Fruit fly (Drosophila melanogaster) whole organism, embryonic: Measurements from ENCODE around the gene CG14795.

ENCODE experiments used
- Ada2b ChIP-seq: fragments of 200-800 bp; sonication (Bioruptor generic); IDR thresholded peaks from 2 replicates; pipeline ENCODE4 v1.3.6; 2022; ENCODE audit warnings: missing biosample characterization, missing genetic modification characterization
- Asciz ChIP-seq: fragments of 200-800 bp; sonication (Bioruptor generic); optimal IDR thresholded peaks from 2 replicates; lab custom pipeline; 2017; ENCODE audit warnings: missing biosample characterization, mild to moderate bottlenecking, missing genetic modification characterization, missing genetic modification reagents
- CG10274 ChIP-seq: fragments of 200-800 bp; sonication (Bioruptor generic); optimal IDR thresholded peaks from 3 replicates; lab custom pipeline; 2017; ENCODE audit warnings: missing biosample characterization, mild to moderate bottlenecking, missing genetic modification characterization
- CG11398 ChIP-seq: fragments of 200-800 bp; sonication (Bioruptor generic); optimal IDR thresholded peaks from 2 replicates; lab custom pipeline; 2016; ENCODE audit warnings: missing biosample characterization, missing genetic modification characterization
- CG12299 ChIP-seq: fragments of 200-800 bp; sonication (Bioruptor generic); optimal IDR thresholded peaks from 2 replicates; lab custom pipeline; 2018; ENCODE audit warnings: missing biosample characterization, mild to moderate bottlenecking, missing genetic modification characterization
- CG13424 ChIP-seq: fragments of 200-800 bp; sonication (Bioruptor generic); optimal IDR thresholded peaks from 2 replicates; lab custom pipeline; 2019; ENCODE audit warnings: missing biosample characterization, mild to moderate bottlenecking, missing genetic modification characterization, moderate library complexity
- CG16779 ChIP-seq: fragments of 200-800 bp; sonication (Bioruptor generic); IDR thresholded peaks from 2 replicates; pipeline ENCODE4 v1.3.6; 2022; ENCODE audit warnings: missing biosample characterization, missing genetic modification characterization
- CG17802 ChIP-seq: fragments of 200-800 bp; sonication (Bioruptor generic); optimal IDR thresholded peaks from 2 replicates; lab custom pipeline; 2018; ENCODE audit warnings: missing biosample characterization, mild to moderate bottlenecking, missing genetic modification characterization, moderate library complexity
- CG18262 ChIP-seq: fragments of 200-800 bp; optimal IDR thresholded peaks from 3 replicates; lab custom pipeline; 2019; ENCODE audit warnings: missing biosample characterization, mild to moderate bottlenecking, missing genetic modification characterization, moderate library complexity
- CG18619 ChIP-seq: fragments of 200-800 bp; sonication (Bioruptor generic); optimal IDR thresholded peaks from 3 replicates; lab custom pipeline; 2017; ENCODE audit warnings: missing biosample characterization, mild to moderate bottlenecking, missing genetic modification characterization
- CG18764 ChIP-seq: fragments of 200-800 bp; sonication (Bioruptor generic); optimal IDR thresholded peaks from 3 replicates; lab custom pipeline; 2016; ENCODE audit warnings: missing biosample characterization, missing genetic modification characterization
- CG31388 ChIP-seq: fragments of 200-800 bp; sonication (Bioruptor generic); optimal IDR thresholded peaks from 2 replicates; lab custom pipeline; 2016; ENCODE audit warnings: missing biosample characterization, missing genetic modification characterization
- CG3847 ChIP-seq: fragments of 200-800 bp; sonication (Bioruptor generic); IDR thresholded peaks from 2 replicates; pipeline ENCODE4 v1.3.6; 2022; ENCODE audit warnings: missing biosample characterization, missing genetic modification characterization
- CG6272 ChIP-seq: fragments of 200-800 bp; sonication (Bioruptor generic); IDR thresholded peaks from 2 replicates; pipeline ENCODE4 v1.3.6; 2022; ENCODE audit warnings: missing biosample characterization, missing genetic modification characterization
- CG6654 ChIP-seq: fragments of 200-800 bp; sonication (Bioruptor generic); optimal IDR thresholded peaks from 2 replicates; lab custom pipeline; 2017; ENCODE audit warnings: missing biosample characterization, mild to moderate bottlenecking, missing genetic modification characterization
- CG6765 ChIP-seq: fragments of 200-800 bp; sonication (Bioruptor generic); optimal IDR thresholded peaks from 3 replicates; lab custom pipeline; 2017; ENCODE audit warnings: missing biosample characterization, mild to moderate bottlenecking, missing genetic modification characterization
- CG6813 ChIP-seq: fragments of 200-800 bp; sonication (Bioruptor generic); optimal IDR thresholded peaks from 2 replicates; lab custom pipeline; 2017; ENCODE audit warnings: missing biosample characterization, missing genetic modification characterization, mild to moderate bottlenecking, moderate library complexity, missing genetic modification reagents
- CG7556 ChIP-seq: fragments of 200-800 bp; sonication (Bioruptor generic); optimal IDR thresholded peaks from 2 replicates; lab custom pipeline; 2017; ENCODE audit warnings: missing biosample characterization, mild to moderate bottlenecking, missing genetic modification characterization
- Camta ChIP-seq: fragments of 200-800 bp; sonication (Bioruptor generic); optimal IDR thresholded peaks from 2 replicates; lab custom pipeline; 2016; ENCODE audit warnings: missing biosample characterization, missing genetic modification characterization
- Doc2 ChIP-seq: fragments of 200-800 bp; sonication (Bioruptor generic); IDR thresholded peaks from 2 replicates; pipeline ENCODE4 v1.3.6; 2022; ENCODE audit warnings: missing biosample characterization, missing genetic modification characterization
- Dp ChIP-seq: fragments of 200-800 bp; sonication (Bioruptor generic); optimal IDR thresholded peaks from 2 replicates; lab custom pipeline; 2018; ENCODE audit warnings: missing biosample characterization, mild to moderate bottlenecking, missing genetic modification characterization, moderate library complexity
- Drgx ChIP-seq: fragments of 200-800 bp; sonication (Bioruptor generic); IDR thresholded peaks from 2 replicates; pipeline ENCODE4 v1.3.6; 2022; ENCODE audit warnings: missing biosample characterization, missing genetic modification characterization
- Gug ChIP-seq: fragments of 200-800 bp; sonication (Bioruptor generic); IDR thresholded peaks from 4 replicates; pipeline ENCODE4 v1.3.6; 2022; ENCODE audit warnings: missing biosample characterization, missing genetic modification characterization
- HLH4C ChIP-seq: fragments of 200-800 bp; sonication (Bioruptor generic); IDR thresholded peaks from 3 replicates; pipeline ENCODE4 v1.3.6; 2022; ENCODE audit warnings: missing biosample characterization, missing genetic modification characterization; ENCODE audit not compliant: partially characterized antibody
- Hey ChIP-seq: fragments of 200-800 bp; sonication (Bioruptor generic); optimal IDR thresholded peaks from 3 replicates; lab custom pipeline; 2018; ENCODE audit warnings: missing biosample characterization, mild to moderate bottlenecking, missing genetic modification characterization
- MBD-R2 ChIP-seq: fragments of 200-800 bp; sonication (Bioruptor generic); IDR thresholded peaks from 2 replicates; pipeline ENCODE4 v1.3.6; 2022; ENCODE audit warnings: missing biosample characterization, missing genetic modification characterization
- Mes4 ChIP-seq: fragments of 200-800 bp; sonication (Bioruptor generic); optimal IDR thresholded peaks from 2 replicates; lab custom pipeline; 2016; ENCODE audit warnings: missing biosample characterization, missing genetic modification characterization
- Side ChIP-seq: fragments of 200-800 bp; sonication (Bioruptor generic); optimal IDR thresholded peaks from 2 replicates; lab custom pipeline; 2016; ENCODE audit warnings: missing biosample characterization, missing genetic modification characterization
- Usf ChIP-seq: fragments of 200-800 bp; sonication (Bioruptor generic); optimal IDR thresholded peaks from 2 replicates; lab custom pipeline; 2017; ENCODE audit warnings: missing genotype, missing biosample characterization, missing genetic modification characterization
- YL-1 ChIP-seq: fragments of 200-800 bp; sonication (Bioruptor generic); optimal IDR thresholded peaks from 3 replicates; lab custom pipeline; 2017; ENCODE audit warnings: missing biosample characterization, mild to moderate bottlenecking, missing genetic modification characterization
- chm ChIP-seq: fragments of 200-800 bp; sonication (Bioruptor generic); IDR thresholded peaks from 2 replicates; pipeline ENCODE4 v1.3.6; 2022; ENCODE audit warnings: missing biosample characterization, missing genetic modification characterization
- ewg ChIP-seq: fragments of 200-800 bp; sonication (Bioruptor generic); optimal IDR thresholded peaks from 3 replicates; lab custom pipeline; 2017; ENCODE audit warnings: mild to moderate bottlenecking, missing biosample characterization, missing genetic modification reagents, missing genetic modification characterization
- exex ChIP-seq: fragments of 200-800 bp; sonication (Bioruptor generic); optimal IDR thresholded peaks from 4 replicates; lab custom pipeline; 2018; ENCODE audit warnings: missing biosample characterization, mild to moderate bottlenecking, missing genetic modification characterization, moderate library complexity
- ftz-f1 ChIP-seq: fragments of 200-800 bp; sonication (Bioruptor generic); optimal IDR thresholded peaks from 2 replicates; lab custom pipeline; 2016; ENCODE audit warnings: missing biosample characterization, missing genetic modification characterization
- gcm ChIP-seq: fragments of 200-800 bp; sonication (Bioruptor generic); optimal IDR thresholded peaks from 2 replicates; lab custom pipeline; 2019; ENCODE audit warnings: missing biosample characterization, mild to moderate bottlenecking, missing genetic modification characterization, moderate library complexity
- grau ChIP-seq: fragments of 200-800 bp; optimal IDR thresholded peaks from 3 replicates; lab custom pipeline; 2019; ENCODE audit warnings: missing biosample characterization, mild to moderate bottlenecking, missing genetic modification characterization, moderate library complexity
- ham ChIP-seq: fragments of 200-800 bp; sonication (Bioruptor generic); IDR thresholded peaks from 2 replicates; pipeline ENCODE4 v1.3.6; 2022; ENCODE audit warnings: missing biosample characterization, missing genetic modification characterization
- jing ChIP-seq: fragments of 200-800 bp; sonication (Bioruptor generic); optimal IDR thresholded peaks from 2 replicates; lab custom pipeline; 2018; ENCODE audit warnings: missing biosample characterization, mild to moderate bottlenecking, missing genetic modification characterization
- maf-S ChIP-seq: fragments of 200-800 bp; sonication (Bioruptor generic); optimal IDR thresholded peaks from 2 replicates; lab custom pipeline; 2016; ENCODE audit warnings: missing biosample characterization, missing genetic modification characterization
- oc ChIP-seq: fragments of 200-800 bp; sonication (Bioruptor generic); optimal IDR thresholded peaks from 2 replicates; lab custom pipeline; 2018; ENCODE audit warnings: missing biosample characterization, mild to moderate bottlenecking, missing genetic modification characterization, moderate library complexity
- odd ChIP-seq: fragments of 200-800 bp; sonication (Bioruptor generic); optimal IDR thresholded peaks from 2 replicates; lab custom pipeline; 2017; ENCODE audit warnings: missing biosample characterization, mild to moderate bottlenecking, missing genetic modification characterization
- prd ChIP-seq, 3 experiments: fragments of >200 bp in 2 of 3; fragments of 200-800 bp in 1 of 3; sonication (Bioruptor generic) in 1 of 3; optimal IDR thresholded peaks in 2 of 3; IDR thresholded peaks in 1 of 3; 2 replicates in 2 of 3; 3 replicates in 1 of 3; pipeline versions ENCODE4 v1.3.6 to Lab custom; 2017 to 2022; ENCODE audit warnings: missing biosample characterization in 1 of 3, missing genetic modification characterization in 1 of 3
- pros ChIP-seq: fragments of 200-800 bp; sonication (Bioruptor generic); optimal IDR thresholded peaks from 3 replicates; lab custom pipeline; 2019; ENCODE audit warnings: missing biosample characterization, mild to moderate bottlenecking, missing genetic modification characterization, moderate library complexity
- pzg ChIP-seq: fragments of 200-800 bp; sonication (Bioruptor generic); optimal IDR thresholded peaks from 3 replicates; lab custom pipeline; 2018; ENCODE audit warnings: missing biosample characterization, mild to moderate bottlenecking, missing genetic modification characterization, moderate library complexity
- run ChIP-seq: fragments of 200-800 bp; sonication (Bioruptor generic); optimal IDR thresholded peaks from 3 replicates; lab custom pipeline; 2018; ENCODE audit warnings: missing biosample characterization, mild to moderate bottlenecking, missing genetic modification characterization
- sima ChIP-seq: fragments of 200-800 bp; sonication (Bioruptor generic); optimal IDR thresholded peaks from 2 replicates; lab custom pipeline; 2016; ENCODE audit warnings: missing biosample characterization, missing genetic modification characterization
- slbo ChIP-seq: fragments of 200-800 bp; sonication (Bioruptor generic); IDR thresholded peaks from 2 replicates; pipeline ENCODE4 v1.3.6; 2022; ENCODE audit warnings: missing biosample characterization, missing genetic modification characterization
- slp2 ChIP-seq: fragments of 200-800 bp; sonication (Bioruptor generic); optimal IDR thresholded peaks from 2 replicates; lab custom pipeline; 2016; ENCODE audit warnings: missing biosample characterization, missing genetic modification characterization
- zfh2 ChIP-seq: fragments of 200-800 bp; sonication (Bioruptor generic); optimal IDR thresholded peaks from 2 replicates; lab custom pipeline; 2016; ENCODE audit warnings: missing biosample characterization, missing genetic modification characterization

The CG14795 gene

DNA sequence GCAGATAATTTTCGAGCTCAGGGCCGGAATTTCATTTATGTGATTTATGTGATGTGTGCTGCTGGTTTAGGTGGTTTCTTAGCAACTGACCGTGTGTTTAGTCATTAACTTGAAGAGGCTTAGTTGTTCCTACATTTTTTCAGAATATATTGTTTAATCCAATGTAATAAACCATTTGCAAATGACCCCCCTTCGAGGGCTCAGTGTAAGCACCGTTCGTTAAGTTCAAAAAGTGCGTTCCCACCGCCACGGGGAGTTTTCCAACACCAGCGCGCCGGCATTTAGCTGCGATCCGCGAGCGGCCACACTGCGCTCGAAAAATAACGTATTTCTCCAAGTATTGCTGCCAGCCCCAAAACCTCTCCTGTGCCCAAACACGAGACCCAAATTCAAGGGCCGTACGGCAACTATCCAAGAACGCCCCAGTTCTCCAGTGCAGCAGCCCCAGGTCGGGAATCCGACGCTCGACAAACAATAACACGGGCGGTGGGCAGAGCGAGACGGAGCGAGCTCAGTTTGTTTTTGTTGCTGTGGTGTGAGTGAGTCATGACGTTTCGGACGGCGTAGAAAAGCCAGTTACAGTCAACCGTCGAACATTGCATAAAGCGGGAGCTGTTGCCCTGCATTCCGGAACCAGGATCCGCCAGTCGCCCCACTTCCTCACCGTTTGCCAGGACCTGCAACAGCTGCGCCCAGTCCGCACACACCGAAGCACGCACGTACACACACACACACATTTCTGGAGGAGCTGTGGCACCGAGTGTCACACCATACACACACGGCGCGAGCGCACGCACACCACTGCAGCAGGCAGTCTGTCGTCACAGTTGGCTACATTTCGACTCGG lies 34.1 kb downstream of the CG14795 start, which contains the start of gene rush (continued):
- TF ChIP-seq ham (GFP tag; lab: Robert Waterston, UW) (no peak), CG18764 (no peak), HLH4C (no peak), Asciz (GFP tag; lab: Kevin White, UChicago) (no peak), slbo (GFP tag; lab: Robert Waterston, UW) (peak; percentile 74), CG7556 (GFP tag; lab: Kevin White, UChicago) (no peak), CG6654 (GFP tag; lab: Kevin White, UChicago) (no peak), CG12299 (tag; lab: Kevin White, UChicago) (no peak), maf-S (GFP tag; lab: Kevin White, UChicago) (no peak), CG16779 (GFP tag; lab: Robert Waterston, UW) (no peak), CG6813 (GFP tag; lab: Kevin White, UChicago) (no peak), CG31388 (GFP tag; lab: Kevin White, UChicago) (no peak), YL-1 (GFP tag; lab: Kevin White, UChicago) (peak; percentile 61), Side (GFP tag; lab: Kevin White, UChicago) (no peak), CG18262 (tag; lab: Kevin White, UChicago) (no peak), Hey (tag; lab: Kevin White, UChicago) (no peak), pros (GFP tag; lab: Kevin White, UChicago) (no peak), CG6765 (GFP tag; lab: Kevin White, UChicago) (no peak), Dp (GFP tag; lab: Kevin White, UChicago) (peak; percentile 61), Doc2 (GFP tag; lab: Robert Waterston, UW) (no peak), grau (tag; lab: Kevin White, UChicago) (peak; percentile 26), jing (GFP tag; lab: Kevin White, UChicago) (no peak), pzg (GFP tag; lab: Kevin White, UChicago) (peak; percentile 82), CG17802 (tag; lab: Kevin White, UChicago) (no peak), ftz-f1 (GFP tag; lab: Kevin White, UChicago) (no peak), oc (tag; lab: Kevin White, UChicago) (no peak), gcm (GFP tag; lab: Kevin White, UChicago) (no peak), CG6272 (GFP tag; lab: Robert Waterston, UW) (no peak), zfh2 (GFP tag; lab: Kevin White, UChicago) (peak; percentile 63), Drgx (no peak; the same call in 1 of the 2 replicates), prd (optimal IDR thresholded peaks at IDR 0.05; lab: Kevin White, UChicago) (no peak), prd (GFP tag; IDR thresholded peaks at IDR 0.05; lab: Robert Waterston, UW) (peak; percentile 49), ewg (peak; percentile 26), Usf (GFP tag; lab: Kevin White, UChicago) (no peak), chm (0 out of 2 replicates have a peak, but pooled peaks have one; percentile 20), Gug (GFP tag; lab: Robert Waterston, UW) (peak; percentile 55; the same call in 3 of the 4 replicates), run (tag; lab: Kevin White, UChicago) (no peak), Camta (no peak), CG18619 (GFP tag; lab: Kevin White, UChicago) (peak; percentile 16), odd (GFP tag; lab: Kevin White, UChicago) (no peak), CG3847 (GFP tag; lab: Robert Waterston, UW) (peak; percentile 68), sima (GFP tag; lab: Kevin White, UChicago) (no peak), slp2 (peak; percentile 16), Mes4 (GFP tag; lab: Kevin White, UChicago) (no peak), exex (tag; lab: Kevin White, UChicago) (no peak), MBD-R2 (GFP tag; lab: Robert Waterston, UW) (peak; percentile 69), Ada2b (GFP tag; lab: Robert Waterston, UW) (no peak), CG10274 (GFP tag; lab: Kevin White, UChicago) (no peak), CG13424 (peak; percentile 25), CG11398 (GFP tag; lab: Kevin White, UChicago) (no peak)
